Worm (Caenorhabditis elegans) whole organism, late embryonic: Measurements from ENCODE around the gene irld-9.

Source experiments
- C08G9.2 ChIP-seq: sonication (generic microtip); optimal IDR thresholded peaks from 2 replicates; lab custom pipeline; 2016; ENCODE audit warnings: mild to moderate bottlenecking, missing genetic modification characterization, moderate library complexity, missing compliant biosample characterization
- K02D7.2 ChIP-seq: sonication (generic microtip); optimal IDR thresholded peaks from 2 replicates; lab custom pipeline; 2017; ENCODE audit warnings: mild to moderate bottlenecking, missing genetic modification characterization, missing compliant biosample characterization
- T23F11.4 ChIP-seq: fragments of 200-800 bp; sonication (Bioruptor generic); optimal IDR thresholded peaks from 2 replicates; lab custom pipeline; 2018; ENCODE audit warnings: mild to moderate bottlenecking, missing genetic modification characterization, missing compliant biosample characterization
- ahr-1 ChIP-seq: sonication (generic microtip); optimal IDR thresholded peaks from 2 replicates; lab custom pipeline; 2016; ENCODE audit warnings: missing genetic modification characterization, missing compliant biosample characterization
- ama-1 ChIP-seq: fragments of 150-350 bp; optimal IDR thresholded peaks from 2 replicates; lab custom pipeline; 2014
- ceh-22 ChIP-seq: sonication (generic microtip); optimal IDR thresholded peaks from 2 replicates; lab custom pipeline; 2017; ENCODE audit warnings: missing biosample characterization, missing genetic modification characterization
- ceh-24 ChIP-seq: sonication (generic microtip); optimal IDR thresholded peaks from 2 replicates; lab custom pipeline; 2016; ENCODE audit warnings: mild to moderate bottlenecking, missing genetic modification characterization, missing compliant biosample characterization
- ceh-30 ChIP-seq: fragments of 150-350 bp; optimal IDR thresholded peaks from 2 replicates; lab custom pipeline; 2014; ENCODE audit warnings: missing biosample characterization, missing genetic modification characterization
- ceh-34 ChIP-seq: sonication (generic microtip); optimal IDR thresholded peaks from 2 replicates; lab custom pipeline; 2016; ENCODE audit warnings: mild to moderate bottlenecking, missing genetic modification characterization, missing compliant biosample characterization
- ceh-48 ChIP-seq: sonication (generic microtip); optimal IDR thresholded peaks from 2 replicates; lab custom pipeline; 2016; ENCODE audit warnings: missing genetic modification characterization, inconsistent platforms, missing compliant biosample characterization
- ceh-9 ChIP-seq: sonication (generic microtip); optimal IDR thresholded peaks from 2 replicates; lab custom pipeline; 2016; ENCODE audit warnings: mild to moderate bottlenecking, missing genetic modification characterization, inconsistent platforms, missing compliant biosample characterization
- che-1 ChIP-seq: sonication (generic microtip); optimal IDR thresholded peaks from 2 replicates; lab custom pipeline; 2016; ENCODE audit warnings: mild to moderate bottlenecking, missing genetic modification characterization, missing compliant biosample characterization
- elt-2 ChIP-seq: sonication (generic microtip); optimal IDR thresholded peaks from 2 replicates; lab custom pipeline; 2016; ENCODE audit warnings: missing genetic modification reagents, missing genetic modification characterization, missing compliant biosample characterization
- ets-4 ChIP-seq: sonication (generic microtip); optimal IDR thresholded peaks from 2 replicates; lab custom pipeline; 2016; ENCODE audit warnings: missing genetic modification characterization, missing compliant biosample characterization
- eyg-1 ChIP-seq: sonication (generic microtip); optimal IDR thresholded peaks from 2 replicates; lab custom pipeline; 2016; ENCODE audit warnings: missing genotype, missing genetic modification characterization, missing compliant biosample characterization
- fax-1 ChIP-seq: sonication (generic microtip); optimal IDR thresholded peaks from 2 replicates; lab custom pipeline; 2016; ENCODE audit warnings: missing genotype, missing genetic modification characterization, missing compliant biosample characterization
- fkh-10 ChIP-seq: fragments of 150-350 bp; optimal IDR thresholded peaks from 2 replicates; lab custom pipeline; 2014; ENCODE audit warnings: missing biosample characterization, missing genetic modification reagents, missing genetic modification characterization
- fkh-6 ChIP-seq: sonication (generic microtip); optimal IDR thresholded peaks from 2 replicates; lab custom pipeline; 2016; ENCODE audit warnings: missing genetic modification characterization, missing compliant biosample characterization
- hlh-13 ChIP-seq: fragments of 200-800 bp; sonication (Bioruptor generic); optimal IDR thresholded peaks from 2 replicates; lab custom pipeline; 2018; ENCODE audit warnings: mild to moderate bottlenecking, missing genetic modification characterization, missing compliant biosample characterization
- hlh-15 ChIP-seq: sonication (generic microtip); optimal IDR thresholded peaks from 2 replicates; lab custom pipeline; 2016; ENCODE audit warnings: missing genetic modification characterization, missing compliant biosample characterization
- hlh-6 ChIP-seq: sonication (generic microtip); optimal IDR thresholded peaks from 2 replicates; lab custom pipeline; 2016; ENCODE audit warnings: missing genotype, missing genetic modification characterization, missing compliant biosample characterization
- hlh-8 ChIP-seq: sonication (generic microtip); optimal IDR thresholded peaks from 2 replicates; lab custom pipeline; 2016; ENCODE audit warnings: missing genotype, missing genetic modification characterization, missing compliant biosample characterization
- nfya-1 ChIP-seq: sonication (generic microtip); optimal IDR thresholded peaks from 2 replicates; lab custom pipeline; 2017; ENCODE audit warnings: missing genetic modification characterization, mild to moderate bottlenecking, missing compliant biosample characterization, antibody characterized with exemption, moderate library complexity
- nhr-232 ChIP-seq: sonication (generic microtip); optimal IDR thresholded peaks from 2 replicates; lab custom pipeline; 2016; ENCODE audit warnings: missing genetic modification characterization, missing compliant biosample characterization
- pat-9 ChIP-seq: fragments of 200-800 bp; sonication (Bioruptor generic); optimal IDR thresholded peaks from 2 replicates; lab custom pipeline; 2018; ENCODE audit warnings: mild to moderate bottlenecking, missing genetic modification characterization, moderate library complexity, missing compliant biosample characterization
- pax-1 ChIP-seq: fragments of 150-350 bp; optimal IDR thresholded peaks from 2 replicates; lab custom pipeline; 2014; ENCODE audit warnings: missing biosample characterization, missing genetic modification characterization
- pha-4 ChIP-seq: fragments of 150-350 bp; optimal IDR thresholded peaks from 2 replicates; lab custom pipeline; 2018; ENCODE audit warnings: missing biosample characterization, missing genetic modification reagents, missing genetic modification characterization
- rnt-1 ChIP-seq: sonication (generic microtip); optimal IDR thresholded peaks from 2 replicates; lab custom pipeline; 2016; ENCODE audit warnings: missing genetic modification characterization, missing compliant biosample characterization
- sdc-2 ChIP-seq: sonication (generic microtip); optimal IDR thresholded peaks from 2 replicates; lab custom pipeline; 2016; ENCODE audit warnings: missing genotype, missing genetic modification characterization, missing compliant biosample characterization
- sox-2 ChIP-seq: fragments of 200-800 bp; sonication (Bioruptor generic); IDR thresholded peaks from 2 replicates; pipeline ENCODE4 v1.3.6; 2022; ENCODE audit warnings: missing genetic modification reagents, missing genetic modification characterization, missing compliant biosample characterization
- sox-4 ChIP-seq: sonication (generic microtip); optimal IDR thresholded peaks from 2 replicates; lab custom pipeline; 2017; ENCODE audit warnings: mild to moderate bottlenecking, missing genetic modification characterization, inconsistent platforms, missing compliant biosample characterization
- syd-9 ChIP-seq: sonication (generic microtip); optimal IDR thresholded peaks from 2 replicates; lab custom pipeline; 2016; ENCODE audit warnings: mild to moderate bottlenecking, missing genetic modification characterization, moderate library complexity, missing compliant biosample characterization
- tbx-2 ChIP-seq: sonication (generic microtip); optimal IDR thresholded peaks from 2 replicates; lab custom pipeline; 2016; ENCODE audit warnings: missing genetic modification characterization, missing compliant biosample characterization
- tbx-7 ChIP-seq: sonication (generic microtip); optimal IDR thresholded peaks from 2 replicates; lab custom pipeline; 2016; ENCODE audit warnings: missing genotype, missing genetic modification characterization, missing compliant biosample characterization
- unc-42 ChIP-seq: sonication (generic microtip); optimal IDR thresholded peaks from 2 replicates; lab custom pipeline; 2016; ENCODE audit warnings: missing genotype, missing genetic modification characterization, missing compliant biosample characterization
- unc-55 ChIP-seq: sonication (generic microtip); optimal IDR thresholded peaks from 2 replicates; lab custom pipeline; 2017; ENCODE audit warnings: missing biosample characterization, missing genetic modification reagents, missing genetic modification characterization
- unc-86 ChIP-seq: sonication (generic microtip); optimal IDR thresholded peaks from 2 replicates; lab custom pipeline; 2016; ENCODE audit warnings: missing genetic modification characterization, missing compliant biosample characterization
- zip-5 ChIP-seq: sonication (generic microtip); optimal IDR thresholded peaks from 2 replicates; lab custom pipeline; 2016; ENCODE audit warnings: missing genetic modification characterization, missing compliant biosample characterization

Gene irld-9

ce11 chrII:1752990-1753389 lies 14.2 kb upstream of the irld-9 start, which contains the start of gene F36H5.9:
TSS of gene F36H5.9 (minus strand) at chrII:1753090.
- TF ChIP-seq sdc-2 (tag; lab: Kevin White, UChicago) (no peak), unc-55 (GFP tag; lab: Kevin White, UChicago) (no peak), ceh-48 (tag; lab: Kevin White, UChicago) (no peak), nfya-1 (no peak), che-1 (tag; lab: Kevin White, UChicago) (no peak), fkh-10 (GFP tag; lab: Kevin White, UChicago) (no peak), pax-1 (tag; lab: Kevin White, UChicago) (no peak), tbx-7 (tag; lab: Kevin White, UChicago) (no peak), nhr-232 (no peak), ceh-30 (tag; lab: Kevin White, UChicago) (no peak), unc-42 (tag; lab: Kevin White, UChicago) (no peak), ceh-34 (tag; lab: Kevin White, UChicago) (no peak), tbx-2 (tag; lab: Kevin White, UChicago) (no peak)

ce11 chrII:1750413-1750812 lies 11.7 kb upstream of the irld-9 start, which contains the start of the genes F36H5.13 and F36H5.8:
TSS of gene F36H5.13 (minus strand) at chrII:1750513.
TSS of gene F36H5.8 (minus strand) at chrII:1750686.
- TF ChIP-seq ceh-24 (tag; lab: Kevin White, UChicago) (no peak), zip-5 (no peak), che-1 (tag; lab: Kevin White, UChicago) (no peak)

DNA sequence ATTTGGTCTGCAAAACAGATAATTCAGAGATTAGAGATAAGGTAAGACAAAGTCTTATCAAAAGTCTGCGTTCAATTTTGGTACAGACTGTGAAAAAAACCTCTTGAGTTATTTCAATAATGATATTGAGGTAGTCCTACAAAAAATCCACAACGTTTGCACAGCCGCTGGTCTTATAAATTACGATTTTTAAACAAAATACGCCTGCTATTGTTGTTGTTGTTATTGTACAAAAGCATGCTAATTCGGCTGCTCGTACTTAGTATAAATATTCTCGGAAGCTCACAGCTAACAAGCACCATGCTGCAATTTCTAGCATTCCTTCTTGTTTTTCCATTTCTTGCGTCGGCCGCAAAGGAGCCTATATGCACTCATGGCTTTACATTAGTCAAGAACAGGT lies 5.4 kb upstream of the irld-9 start, which contains the start of gene clec-19:
Gene clec-19, plus strand, starts transcription at position 301 of the 400 bp plus-strand sequence.
- TF ChIP-seq unc-42 (tag; lab: Kevin White, UChicago) = no peak
- no peak for TF ChIP-seq sox-2 (GFP tag; lab: Robert Waterston, UW)
- TF ChIP-seq rnt-1 (tag; lab: Kevin White, UChicago) = no peak
- no peak for TF ChIP-seq ama-1 (lab: Kevin White, UChicago)
- TF ChIP-seq zip-5 = no peak

ce11 chrII:1742535-1742934 lies 3.8 kb upstream of the irld-9 start, which contains the start of gene F36H5.12:
TSS of gene F36H5.12 (plus strand) at chrII:1742835.
- TF ChIP-seq K02D7.2 (tag; lab: Kevin White, UChicago) = no peak

DNA sequence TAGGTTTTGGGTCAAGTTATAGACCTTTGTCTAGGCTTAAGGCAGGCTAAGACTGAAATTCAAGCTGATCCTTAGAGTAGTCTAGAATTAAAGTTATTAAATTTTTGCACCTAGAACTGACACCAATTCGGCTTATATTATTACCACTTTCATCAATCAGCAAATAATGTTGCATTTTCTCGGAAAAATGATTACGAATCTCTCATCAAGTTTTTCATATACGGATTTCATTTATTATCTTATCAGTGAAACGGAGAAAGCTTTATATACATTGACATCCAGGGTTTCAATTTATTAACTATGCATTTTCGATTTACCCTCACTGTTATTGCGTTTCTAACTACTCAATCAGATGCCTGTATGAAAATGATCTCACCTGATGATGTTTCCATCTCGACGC lies 2.5 kb upstream of the irld-9 start, which contains the start of gene K07G6.1:
Gene K07G6.1, plus strand, starts transcription at position 301 of the 400 bp plus-strand sequence.
- TF ChIP-seq ceh-30 (tag; lab: Kevin White, UChicago) (no peak), ceh-9 (no peak), sox-2 (GFP tag; lab: Robert Waterston, UW) (no peak), ceh-48 (tag; lab: Kevin White, UChicago) (no peak), hlh-13 (GFP tag; lab: Kevin White, UChicago) (no peak), syd-9 (tag; lab: Kevin White, UChicago) (no peak)

- TF ChIP-seq pat-9 (no peak), pax-1 (tag; lab: Kevin White, UChicago) (no peak), hlh-15 (tag; lab: Kevin White, UChicago) (no peak), eyg-1 (tag; lab: Kevin White, UChicago) (no peak)
Measured at ce11 chrII:1736353-1736752, 2.4 kb downstream of the irld-9 start, which contains the start of gene ceh-83. TSS of gene ceh-83 (minus strand) at chrII:1736533.

- no peak for TF ChIP-seq ceh-34 (tag; lab: Kevin White, UChicago)
- no peak for TF ChIP-seq unc-86 (tag; lab: Kevin White, UChicago)
- TF ChIP-seq sdc-2 (tag; lab: Kevin White, UChicago) = no peak
- TF ChIP-seq sox-4 = no peak
- TF ChIP-seq hlh-8 = no peak
- no peak for TF ChIP-seq ama-1 (lab: Kevin White, UChicago)
- TF ChIP-seq fax-1 = no peak
- no peak for TF ChIP-seq ceh-24 (tag; lab: Kevin White, UChicago)
- no peak for TF ChIP-seq ceh-22 (tag; lab: Kevin White, UChicago)
- no peak for TF ChIP-seq fkh-6 (tag; lab: Kevin White, UChicago)
- TF ChIP-seq ets-4 (tag; lab: Kevin White, UChicago) = no peak
- TF ChIP-seq C08G9.2 = no peak
- no peak for TF ChIP-seq pha-4 (tag; lab: Kevin White, UChicago)
- no peak for TF ChIP-seq ahr-1 (tag; lab: Kevin White, UChicago)
- no peak for TF ChIP-seq nfya-1
- no peak for TF ChIP-seq T23F11.4 (GFP tag; lab: Kevin White, UChicago)
- no peak for TF ChIP-seq elt-2
- no peak for TF ChIP-seq hlh-6 (tag; lab: Kevin White, UChicago)
- no peak for TF ChIP-seq ceh-30 (tag; lab: Kevin White, UChicago)
Measured at ce11 chrII:1735145-1735544, 3.6 kb downstream of the irld-9 start.
